Fruit fly (Drosophila melanogaster): ENCODE measurements around the gene Mcm10.
A peak's percentile ranks its signal among the peaks of the same experiment; 100 is the strongest.

Gene Mcm10

dm6 chr2L:21163311-21163842 is 16.4 kb upstream of the Mcm10 start, which contains the start of gene Noc2 (continued):
- TF ChIP-seq BtbVII (GFP tag; optimal IDR thresholded peaks at IDR 0.05) (no peak), ranshi (GFP tag; IDR thresholded peaks at IDR 0.05) (peak; percentile 56; the same call in 1 of the 2 replicates), Max (GFP tag; optimal IDR thresholded peaks at IDR 0.05) (peak; percentile 90), Hr51 (GFP tag; optimal IDR thresholded peaks at IDR 0.05) (peak in 1 of 2 experiments; percentile 43), CG11504 (tag; optimal IDR thresholded peaks at IDR 0.05) (peak; percentile 56), CG10654 (GFP tag; optimal IDR thresholded peaks at IDR 0.05) (no peak), ap (GFP tag; IDR thresholded peaks at IDR 0.05) (0 out of 2 replicates have a peak, but pooled peaks have one; percentile 32), p53 (GFP tag; optimal IDR thresholded peaks at IDR 0.05) (no peak), CG11093 (GFP tag; IDR thresholded peaks at IDR 0.05) (peak; percentile 62; the same call in 1 of the 3 replicates), bsh (GFP tag; optimal IDR thresholded peaks at IDR 0.05) (peak in 1 of 2 experiments; percentile 32), CG2712 (tag; optimal IDR thresholded peaks at IDR 0.05) (peak; percentile 64), CG17612 (GFP tag; IDR thresholded peaks at IDR 0.05) (no peak), pho (GFP tag; optimal IDR thresholded peaks at IDR 0.05) (peak; percentile 31), cato (GFP tag; optimal IDR thresholded peaks at IDR 0.05; ENCODE audit: borderline replicate concordance) (no peak), CG9215 (GFP tag; IDR thresholded peaks at IDR 0.05) (peak; percentile 36; the same call in 1 of the 2 replicates), Gsc (GFP tag; IDR thresholded peaks at IDR 0.05) (no peak; the same call in 1 of the 2 replicates), CG15696 (tag; optimal IDR thresholded peaks at IDR 0.05) (peak; percentile 27), pnt (GFP tag; optimal IDR thresholded peaks at IDR 0.05) (peak; percentile 21), emc (GFP tag; optimal IDR thresholded peaks at IDR 0.05) (no peak), Aef1 (GFP tag; IDR thresholded peaks at IDR 0.05) (peak; percentile 50), chn (GFP tag; optimal IDR thresholded peaks at IDR 0.05) (peak; percentile 36), wek (GFP tag; optimal IDR thresholded peaks at IDR 0.05) (no peak), CG1603 (tag; optimal IDR thresholded peaks at IDR 0.05) (peak; percentile 51), ab (GFP tag; optimal IDR thresholded peaks at IDR 0.05) (no peak), CG7745 (tag; optimal IDR thresholded peaks at IDR 0.05) (no peak), tx (GFP tag; optimal IDR thresholded peaks at IDR 0.05) (no peak), CG32772 (GFP tag; IDR thresholded peaks at IDR 0.05) (peak; percentile 35; the same call in 1 of the 2 replicates), bbx (GFP tag; IDR thresholded peaks at IDR 0.05; ENCODE audit: partially characterized antibody) (no peak), D19A (tag; optimal IDR thresholded peaks at IDR 0.05) (peak; percentile 5), NfI (GFP tag; optimal IDR thresholded peaks at IDR 0.05) (peak; percentile 47), en (GFP tag; optimal IDR thresholded peaks at IDR 0.05) (no peak), klu (GFP tag; IDR thresholded peaks at IDR 0.05) (0 out of 2 replicates have a peak, but pooled peaks have one; percentile 27), CG3995 (GFP tag; optimal IDR thresholded peaks at IDR 0.05) (no peak), eyg (GFP tag; optimal IDR thresholded peaks at IDR 0.05) (no peak), ac (GFP tag; optimal IDR thresholded peaks at IDR 0.05) (no peak), CG4854 (GFP tag; optimal IDR thresholded peaks at IDR 0.05) (no peak), gro (GFP tag; optimal IDR thresholded peaks at IDR 0.05) (no peak), CG7839 (tag; optimal IDR thresholded peaks at IDR 0.05) (peak; percentile 49), Ssrp (tag; optimal IDR thresholded peaks at IDR 0.05) (peak; percentile 29), gcm2 (GFP tag; optimal IDR thresholded peaks at IDR 0.05) (no peak), CG2199 (GFP tag; IDR thresholded peaks at IDR 0.05) (no peak), sim (GFP tag; IDR thresholded peaks at IDR 0.05) (no peak), HLH3B (GFP tag; IDR thresholded peaks at IDR 0.05) (0 out of 2 replicates have a peak, but pooled peaks have one; percentile 19), shn (GFP tag; optimal IDR thresholded peaks at IDR 0.05) (peak; percentile 10)
